Fruit fly (Drosophila melanogaster) whole organism, wandering third instar larva: ENCODE measurements around the gene ida.

Experiments
- CG32264 ChIP-seq: fragments of 200-800 bp; sonication (Bioruptor generic); optimal IDR thresholded peaks from 2 replicates; lab custom pipeline; 2016; ENCODE audit warnings: missing biosample characterization, missing genetic modification characterization
- Dfd ChIP-seq: fragments of >200 bp; optimal IDR thresholded peaks from 2 replicates; lab custom pipeline; 2017; ENCODE audit warnings: missing biosample characterization, missing genetic modification characterization
- Hr78 ChIP-seq: fragments of >200 bp; optimal IDR thresholded peaks from 2 replicates; lab custom pipeline; 2017; ENCODE audit warnings: missing biosample characterization, missing genetic modification characterization
- Jra ChIP-seq: sonication (Bioruptor generic); optimal IDR thresholded peaks from 2 replicates; lab custom pipeline; 2016; ENCODE audit warnings: missing biosample characterization, missing genetic modification characterization
- Rel ChIP-seq, 2 experiments: fragments of 200-800 bp; sonication (Bioruptor generic) in 1 of 2; optimal IDR thresholded peaks; 2 replicates in 1 of 2; 3 replicates in 1 of 2; lab custom pipeline; 2016 to 2019; ENCODE audit warnings: mild to moderate bottlenecking in 2 of 2, missing biosample characterization in 2 of 2, missing genetic modification characterization in 2 of 2, moderate library complexity in 1 of 2
- Vsx2 ChIP-seq: fragments of 200-300, 225-300 bp; sonication (Bioruptor generic); optimal IDR thresholded peaks from 2 replicates; lab custom pipeline; 2018; ENCODE audit warnings: missing biosample characterization, missing genetic modification characterization; ENCODE audit not compliant: partially characterized antibody
- br ChIP-seq: fragments of 200-800 bp; sonication (Bioruptor generic); optimal IDR thresholded peaks from 2 replicates; lab custom pipeline; 2016; ENCODE audit warnings: missing biosample characterization, missing genetic modification characterization
- brk ChIP-seq: fragments of 200-800 bp; sonication (Bioruptor generic); optimal IDR thresholded peaks from 2 replicates; lab custom pipeline; 2016; ENCODE audit warnings: missing biosample characterization, mild to moderate bottlenecking, missing genetic modification characterization
- lola ChIP-seq: fragments of >200 bp; optimal IDR thresholded peaks from 2 replicates; lab custom pipeline; 2017; ENCODE audit warnings: missing biosample characterization, missing genetic modification characterization
- pan ChIP-seq: fragments of >200 bp; optimal IDR thresholded peaks from 2 replicates; lab custom pipeline; 2017
- sage ChIP-seq: fragments of 200-800 bp; sonication (Bioruptor generic); optimal IDR thresholded peaks from 2 replicates; lab custom pipeline; 2016; ENCODE audit warnings: missing biosample characterization, mild to moderate bottlenecking, missing genetic modification characterization
- sv ChIP-seq: fragments of 200-800 bp; sonication (Bioruptor generic); optimal IDR thresholded peaks from 3 replicates; lab custom pipeline; 2016; ENCODE audit warnings: missing biosample characterization, missing genetic modification characterization
- tai ChIP-seq: sonication (Bioruptor generic); optimal IDR thresholded peaks from 2 replicates; lab custom pipeline; 2016; ENCODE audit warnings: missing biosample characterization, missing genetic modification characterization
- usp ChIP-seq: fragments of >200 bp; optimal IDR thresholded peaks from 2 replicates; lab custom pipeline; 2017; ENCODE audit warnings: missing biosample characterization, missing genetic modification characterization

- TF ChIP-seq pan (lab: Kevin White, UChicago) (no peak), sage (GFP tag; lab: Kevin White, UChicago) (peak; percentile 6), Vsx2 (GFP tag; lab: Kevin White, UChicago) (no peak), CG32264 (GFP tag; lab: Kevin White, UChicago) (no peak), Dfd (GFP tag; lab: Kevin White, UChicago) (no peak), brk (no peak), tai (GFP tag; lab: Kevin White, UChicago) (no peak), Hr78 (GFP tag; lab: Kevin White, UChicago) (no peak), Rel (GFP tag; optimal IDR thresholded peaks at IDR 0.05; lab: Kevin White, UChicago) (no peak), Rel (tag; optimal IDR thresholded peaks at IDR 0.05; lab: Kevin White, UChicago) (peak; percentile 69), lola (GFP tag; lab: Kevin White, UChicago) (no peak), br (GFP tag; lab: Kevin White, UChicago) (no peak), usp (GFP tag; lab: Kevin White, UChicago) (no peak), sv (GFP tag; lab: Kevin White, UChicago) (no peak), Jra (GFP tag; lab: Kevin White, UChicago) (no peak)
These were observed 21.1 kb downstream of the ida start for dm6 chr3L:3926191-3926765.
